Fruit fly (Drosophila melanogaster): ENCODE measurements around the gene CG13116.

DNA sequence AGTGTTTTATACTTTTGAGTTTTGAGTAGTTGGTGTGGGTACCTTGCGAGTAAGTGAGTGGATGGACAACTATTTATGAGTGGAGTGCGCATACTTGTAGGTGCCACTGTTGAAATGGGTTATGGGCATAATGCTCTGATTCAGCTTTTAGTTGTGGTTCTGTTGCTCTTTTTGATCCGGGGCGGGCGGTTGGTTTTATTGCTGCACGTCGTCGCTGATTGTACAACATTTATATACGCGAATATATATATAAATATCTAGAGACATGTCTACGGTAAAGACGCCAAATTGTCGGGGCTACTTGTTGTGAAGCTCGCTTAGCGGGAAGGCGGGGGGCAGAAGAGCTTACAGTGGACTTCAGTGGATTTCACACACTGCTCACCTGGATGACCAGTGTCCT is 45.6 kb upstream of the CG13116 start:
- no peak for TF ChIP-seq N (GFP tag; optimal IDR thresholded peaks at IDR 0.05)
- TF ChIP-seq Myc (optimal IDR thresholded peaks at IDR 0.05): no peak
- TF ChIP-seq Abd-B (GFP tag; optimal IDR thresholded peaks at IDR 0.05): no peak
- TF ChIP-seq Sp1 (GFP tag; optimal IDR thresholded peaks at IDR 0.05): no peak
- no peak for TF ChIP-seq fru (GFP tag; optimal IDR thresholded peaks at IDR 0.05)
- TF ChIP-seq Dfd (GFP tag; optimal IDR thresholded peaks at IDR 0.05): no peak
- no peak for TF ChIP-seq CG32264 (GFP tag; optimal IDR thresholded peaks at IDR 0.05)
- no peak for TF ChIP-seq Hr83 (GFP tag; optimal IDR thresholded peaks at IDR 0.05; ENCODE audit: poor library complexity, severe bottlenecking)
- no peak for TF ChIP-seq brk (GFP tag; optimal IDR thresholded peaks at IDR 0.05)
- TF ChIP-seq pan (optimal IDR thresholded peaks at IDR 0.05): no peak
- TF ChIP-seq Rel (GFP tag; optimal IDR thresholded peaks at IDR 0.05): no peak
- TF ChIP-seq Rel (tag; optimal IDR thresholded peaks at IDR 0.05): no peak
